Worm (Caenorhabditis elegans): ENCODE data around the gene pqn-62.

Gene pqn-62

ce11 chrX:5252798-5253197, 56.9 kb downstream of the pqn-62 start, which contains the start of gene nspg-14:
TSS of gene nspg-14 (plus strand) at chrX:5253047.
- TF ChIP-seq zip-4 (GFP tag; optimal IDR thresholded peaks at IDR 0.05) (no peak), ets-5 (GFP tag; IDR thresholded peaks at IDR 0.05) (no peak), ceh-88 (GFP tag; IDR thresholded peaks at IDR 0.05) (no peak), vab-15 (tag; optimal IDR thresholded peaks at IDR 0.05) (no peak), mdl-1 (tag; optimal IDR thresholded peaks at IDR 0.05) (no peak), efl-1 (optimal IDR thresholded peaks at IDR 0.05) (no peak), efl-1 (GFP tag; optimal IDR thresholded peaks at IDR 0.05 in 1 of 2) (no peak), nhr-237 (tag; optimal IDR thresholded peaks at IDR 0.05) (no peak), grh-1 (GFP tag; IDR thresholded peaks at IDR 0.05) (no peak), unc-86 (tag; optimal IDR thresholded peaks at IDR 0.05) (no peak), C04F5.9 (tag; optimal IDR thresholded peaks at IDR 0.05) (no peak), mep-1 (tag; optimal IDR thresholded peaks at IDR 0.05) (no peak), nhr-11 (tag; optimal IDR thresholded peaks at IDR 0.05) (no peak), ceh-63 (GFP tag; optimal IDR thresholded peaks at IDR 0.05) (no peak), lin-14 (GFP tag; optimal IDR thresholded peaks at IDR 0.05) (peak; percentile 10), ztf-11 (tag; optimal IDR thresholded peaks at IDR 0.05) (no peak), elt-2 (tag; optimal IDR thresholded peaks at IDR 0.05) (peak; percentile 61), ama-1 (optimal IDR thresholded peaks at IDR 0.05) (no peak)

All from whole organism, L1 larva.